Worm (Caenorhabditis elegans) whole organism, midembryonic: ENCODE results near the gene srlf-18.

Source experiments
- cog-1 ChIP-seq: sonication (generic microtip); optimal IDR thresholded peaks from 2 replicates; lab custom pipeline; 2016; ENCODE audit warnings: missing genetic modification characterization, missing compliant biosample characterization
- flt-1 ChIP-seq: fragments of 200-800 bp; sonication (Bioruptor generic); IDR thresholded peaks from 2 replicates; pipeline ENCODE4 v1.3.6; 2022; ENCODE audit warnings: missing genetic modification characterization, missing compliant biosample characterization
- ztf-23 ChIP-seq: fragments of 200-800 bp; sonication (Bioruptor generic); IDR thresholded peaks from 2 replicates; pipeline ENCODE4 v1.3.6; 2022; ENCODE audit warnings: missing genetic modification reagents, missing genetic modification characterization, missing compliant biosample characterization
- ztf-29 ChIP-seq: fragments of 200-800 bp; sonication (Bioruptor generic); IDR thresholded peaks from 2 replicates; pipeline ENCODE4 v1.3.6; 2022; ENCODE audit warnings: missing genetic modification reagents, missing genetic modification characterization, missing compliant biosample characterization

ce11 chrIV:11125200-11125599 lies 23.9 kb upstream of the srlf-18 start:
- TF ChIP-seq ztf-29, result no peak
- TF ChIP-seq cog-1 (tag; lab: Kevin White, UChicago), result no peak
- no peak for TF ChIP-seq flt-1
- TF ChIP-seq ztf-23 (GFP tag; lab: Robert Waterston, UW), result no peak
